Fruit fly (Drosophila melanogaster): ENCODE data around the gene CG14607.

Gene CG14607

dm6 chr3R:7282244-7282890 is 40.8 kb downstream of the CG14607 start:
- TF ChIP-seq CG10348 (GFP tag; IDR thresholded peaks at IDR 0.05) = no peak
- TF ChIP-seq fd96Ca (GFP tag; IDR thresholded peaks at IDR 0.05) = 0 out of 3 replicates have a peak, but pooled peaks have one; percentile 20
- peak; percentile 28; the same call in 1 of the 2 replicates for TF ChIP-seq CG12605 (GFP tag; IDR thresholded peaks at IDR 0.05)
- TF ChIP-seq CG13204 (GFP tag; optimal IDR thresholded peaks at IDR 0.05) = peak; percentile 26
- no peak for TF ChIP-seq CG9948 (tag; optimal IDR thresholded peaks at IDR 0.05)
- no peak for TF ChIP-seq Snoo (tag; optimal IDR thresholded peaks at IDR 0.05)
- no peak for TF ChIP-seq Pif1B (GFP tag; optimal IDR thresholded peaks at IDR 0.05)
- TF ChIP-seq CG14655 (GFP tag; optimal IDR thresholded peaks at IDR 0.05) = peak; percentile 22
- TF ChIP-seq gl (tag; optimal IDR thresholded peaks at IDR 0.05) = no peak
- TF ChIP-seq CG8159 (tag; optimal IDR thresholded peaks at IDR 0.05) = peak; percentile 1
- no peak for TF ChIP-seq CG17806 (tag; optimal IDR thresholded peaks at IDR 0.05)
- no peak for TF ChIP-seq Ets98B (GFP tag; IDR thresholded peaks at IDR 0.05)
- no peak for TF ChIP-seq EcR (GFP tag; optimal IDR thresholded peaks at IDR 0.05)
- TF ChIP-seq CG8301 (tag; optimal IDR thresholded peaks at IDR 0.05) = no peak
- TF ChIP-seq D1 (tag; optimal IDR thresholded peaks at IDR 0.05) = no peak
- no peak for TF ChIP-seq CG32121 (GFP tag; IDR thresholded peaks at IDR 0.05)
- TF ChIP-seq CG15710 (tag; optimal IDR thresholded peaks at IDR 0.05) = no peak
- TF ChIP-seq CG4496 (GFP tag; IDR thresholded peaks at IDR 0.05) = peak; percentile 53; the same call in 1 of the 3 replicates
- no peak for TF ChIP-seq Pif1A (GFP tag; optimal IDR thresholded peaks at IDR 0.05)
- TF ChIP-seq CG34367 (tag; optimal IDR thresholded peaks at IDR 0.05) = no peak
- TF ChIP-seq rn (GFP tag; IDR thresholded peaks at IDR 0.05) = no peak; the same call in 1 of the 2 replicates

dm6 chr3R:7285662-7286061 is 44.1 kb downstream of the CG14607 start, which contains the start of gene RacGAP84C:
TSS of gene RacGAP84C (plus strand) at chr3R:7285962.
- no peak for TF ChIP-seq D1 (tag; optimal IDR thresholded peaks at IDR 0.05)
- no peak for TF ChIP-seq CG13204 (GFP tag; optimal IDR thresholded peaks at IDR 0.05)
- TF ChIP-seq CG32121 (GFP tag; IDR thresholded peaks at IDR 0.05) = no peak
- TF ChIP-seq CG12605 (GFP tag; IDR thresholded peaks at IDR 0.05) = no peak
- TF ChIP-seq Pif1B (GFP tag; optimal IDR thresholded peaks at IDR 0.05) = no peak
- no peak for TF ChIP-seq CG10348 (GFP tag; IDR thresholded peaks at IDR 0.05)
- TF ChIP-seq Ets98B (GFP tag; IDR thresholded peaks at IDR 0.05) = no peak
- no peak for TF ChIP-seq CG4496 (GFP tag; IDR thresholded peaks at IDR 0.05)
- no peak for TF ChIP-seq CG34367 (tag; optimal IDR thresholded peaks at IDR 0.05)
- TF ChIP-seq EcR (GFP tag; optimal IDR thresholded peaks at IDR 0.05) = no peak
- no peak for TF ChIP-seq fd96Ca (GFP tag; IDR thresholded peaks at IDR 0.05)
- TF ChIP-seq CG14655 (GFP tag; optimal IDR thresholded peaks at IDR 0.05) = no peak
- TF ChIP-seq Pif1A (GFP tag; optimal IDR thresholded peaks at IDR 0.05) = no peak
- no peak for TF ChIP-seq Snoo (tag; optimal IDR thresholded peaks at IDR 0.05)
- TF ChIP-seq gl (tag; optimal IDR thresholded peaks at IDR 0.05) = no peak
- TF ChIP-seq CG9948 (tag; optimal IDR thresholded peaks at IDR 0.05) = no peak

Data from whole organism, pupa.